Worm (Caenorhabditis elegans) whole organism, midembryonic: ENCODE measurements around the gene ugt-4.

Experiments used
- T22C8.4 ChIP-seq: fragments of 200-800 bp; sonication (Bioruptor generic); IDR thresholded peaks from 2 replicates; pipeline ENCODE4 v1.3.6; 2022; ENCODE audit warnings: missing genetic modification characterization, missing compliant biosample characterization
- cog-1 ChIP-seq: sonication (generic microtip); optimal IDR thresholded peaks from 2 replicates; lab custom pipeline; 2016; ENCODE audit warnings: missing genetic modification characterization, missing compliant biosample characterization
- flt-1 ChIP-seq: fragments of 200-800 bp; sonication (Bioruptor generic); IDR thresholded peaks from 2 replicates; pipeline ENCODE4 v1.3.6; 2022; ENCODE audit warnings: missing genetic modification characterization, missing compliant biosample characterization
- klf-2 ChIP-seq: fragments of 200-800 bp; sonication (Bioruptor generic); conservative IDR thresholded peaks from 2 replicates; pipeline ENCODE4 v1.3.6; 2022; ENCODE audit warnings: missing genetic modification reagents, missing genetic modification characterization, missing compliant biosample characterization
- med-1 ChIP-seq: sonication (generic microtip); optimal IDR thresholded peaks from 2 replicates; lab custom pipeline; 2017; ENCODE audit warnings: missing genetic modification characterization, mild to moderate bottlenecking, missing compliant biosample characterization, antibody characterized with exemption, missing genetic modification reagents; ENCODE audit not compliant: insufficient read depth
- ref-1 ChIP-seq: fragments of 200-800 bp; sonication (Bioruptor generic); conservative IDR thresholded peaks from 2 replicates; pipeline ENCODE4 v1.3.6; 2022; ENCODE audit warnings: missing genetic modification reagents, missing genetic modification characterization, missing compliant biosample characterization
- tab-1 ChIP-seq: fragments of 200-800 bp; sonication (Bioruptor generic); IDR thresholded peaks from 2 replicates; pipeline ENCODE4 v1.3.6; 2022; ENCODE audit warnings: missing genetic modification characterization, missing compliant biosample characterization
- ztf-23 ChIP-seq: fragments of 200-800 bp; sonication (Bioruptor generic); IDR thresholded peaks from 2 replicates; pipeline ENCODE4 v1.3.6; 2022; ENCODE audit warnings: missing genetic modification reagents, missing genetic modification characterization, missing compliant biosample characterization
- ztf-29 ChIP-seq: fragments of 200-800 bp; sonication (Bioruptor generic); IDR thresholded peaks from 2 replicates; pipeline ENCODE4 v1.3.6; 2022; ENCODE audit warnings: missing genetic modification reagents, missing genetic modification characterization, missing compliant biosample characterization

ugt-4 gene

DNA sequence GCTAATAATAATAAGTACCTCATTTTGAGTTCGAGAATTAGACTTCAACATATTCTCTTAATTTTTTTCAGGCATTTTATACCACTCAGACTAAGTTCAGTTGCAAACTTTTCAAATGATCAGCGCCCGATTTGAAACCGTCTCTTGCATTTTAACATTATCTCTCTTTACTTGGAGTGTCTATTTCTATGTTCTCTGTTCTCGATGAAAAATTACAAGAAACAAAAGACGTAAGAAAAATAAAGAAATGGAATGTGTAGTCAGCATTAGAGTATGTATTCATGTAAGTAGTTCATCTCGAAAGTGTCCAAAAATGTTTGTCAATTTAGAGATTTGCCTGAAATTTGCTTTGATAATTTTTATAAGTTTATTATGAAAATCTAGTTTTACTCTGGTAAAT lies 5.0 kb upstream of the ugt-4 start, which contains the start of gene ugt-3:
Gene ugt-3 (minus strand): TSS at position 101 of the 400 bp plus-strand sequence.
- TF ChIP-seq ref-1 = no peak
- no peak for TF ChIP-seq ztf-23 (GFP tag; lab: Robert Waterston, UW)
- no peak for TF ChIP-seq klf-2 (GFP tag; lab: Robert Waterston, UW)
- TF ChIP-seq cog-1 (tag; lab: Kevin White, UChicago) = no peak
- no peak for TF ChIP-seq med-1 (GFP tag; lab: Kevin White, UChicago)
- no peak for TF ChIP-seq ztf-29 (GFP tag; lab: Robert Waterston, UW)
- no peak for TF ChIP-seq tab-1 (GFP tag; lab: Robert Waterston, UW)

DNA sequence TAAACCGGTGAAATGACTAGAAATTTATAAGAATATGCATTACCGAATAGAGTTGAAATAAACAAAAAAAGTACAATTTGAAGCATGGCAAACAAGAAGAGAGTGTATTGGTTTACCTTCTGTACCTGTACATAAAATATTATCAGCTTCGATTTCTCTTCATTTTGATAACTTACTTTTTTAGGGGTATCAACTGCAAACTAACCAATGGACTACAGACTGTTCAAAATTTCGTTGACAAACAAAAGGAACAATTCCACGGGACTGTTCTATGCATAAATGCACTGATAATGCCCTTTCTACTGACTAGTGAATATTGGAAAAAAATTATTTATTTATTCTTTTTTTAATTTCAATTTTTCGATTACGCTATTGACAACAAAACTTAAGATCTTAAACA lies 2.9 kb upstream of the ugt-4 start, which contains the start of gene ugt-6:
Gene ugt-6 (minus strand): TSS at position 233 of the 400 bp plus-strand sequence.
- TF ChIP-seq cog-1 (tag; lab: Kevin White, UChicago) (no peak), flt-1 (GFP tag; lab: Robert Waterston, UW) (no peak), med-1 (GFP tag; lab: Kevin White, UChicago) (no peak), ztf-29 (GFP tag; lab: Robert Waterston, UW) (no peak), klf-2 (GFP tag; lab: Robert Waterston, UW) (no peak), tab-1 (GFP tag; lab: Robert Waterston, UW) (no peak), ztf-23 (GFP tag; lab: Robert Waterston, UW) (no peak), T22C8.4 (GFP tag; lab: Robert Waterston, UW) (no peak), ref-1 (no peak)

- no peak for TF ChIP-seq ref-1
- no peak for TF ChIP-seq cog-1 (tag; lab: Kevin White, UChicago)
- no peak for TF ChIP-seq ztf-29 (GFP tag; lab: Robert Waterston, UW)
- TF ChIP-seq flt-1 (GFP tag; lab: Robert Waterston, UW) = no peak
- TF ChIP-seq ztf-23 (GFP tag; lab: Robert Waterston, UW) = no peak
- no peak for TF ChIP-seq klf-2 (GFP tag; lab: Robert Waterston, UW)
- TF ChIP-seq tab-1 (GFP tag; lab: Robert Waterston, UW) = no peak
- TF ChIP-seq T22C8.4 (GFP tag; lab: Robert Waterston, UW) = no peak
Observed at ce11 chrV:12796908-12797490, 1.9 kb upstream of the ugt-4 start.

- no peak for TF ChIP-seq ztf-29 (GFP tag; lab: Robert Waterston, UW)
- TF ChIP-seq ref-1 = no peak
- no peak for TF ChIP-seq cog-1 (tag; lab: Kevin White, UChicago)
- no peak for TF ChIP-seq klf-2 (GFP tag; lab: Robert Waterston, UW)
- no peak for TF ChIP-seq flt-1 (GFP tag; lab: Robert Waterston, UW)
Observed at ce11 chrV:12795927-12796326, 791 bp upstream of the ugt-4 start.

- TF ChIP-seq flt-1 (GFP tag; lab: Robert Waterston, UW) (no peak), cog-1 (tag; lab: Kevin White, UChicago) (no peak), med-1 (GFP tag; lab: Kevin White, UChicago) (no peak), ztf-29 (GFP tag; lab: Robert Waterston, UW) (no peak), tab-1 (GFP tag; lab: Robert Waterston, UW) (no peak), klf-2 (GFP tag; lab: Robert Waterston, UW) (no peak)
Observed at ce11 chrV:12792752-12793151, 2.4 kb downstream of the ugt-4 start, which contains the start of gene ugt-5. Gene ugt-5 (minus strand): TSS chrV:12792965.

DNA sequence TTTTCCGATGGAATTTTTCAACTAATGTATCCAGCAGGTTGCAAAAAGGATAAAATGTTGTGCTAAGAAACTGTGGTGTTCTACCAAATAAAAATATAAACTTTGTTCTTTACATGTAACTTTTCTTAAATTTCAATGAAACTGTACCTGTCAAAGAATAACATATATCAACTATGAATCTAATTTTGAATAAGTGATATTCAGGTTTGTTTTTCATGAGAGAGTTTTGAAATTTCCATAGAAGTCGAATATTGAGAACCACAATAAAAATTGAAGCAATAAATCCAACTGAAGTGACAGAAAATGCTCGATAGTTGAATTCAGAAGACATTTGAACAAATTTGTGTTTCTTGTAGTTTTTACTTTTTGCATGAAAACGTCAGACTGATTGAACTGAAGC lies 4.9 kb downstream of the ugt-4 start, which contains the start of gene srbc-43:
Gene srbc-43 (minus strand): TSS at position 331 of the 400 bp plus-strand sequence.
- TF ChIP-seq klf-2 (GFP tag; lab: Robert Waterston, UW) = no peak
- no peak for TF ChIP-seq cog-1 (tag; lab: Kevin White, UChicago)
- TF ChIP-seq ref-1 = no peak
- TF ChIP-seq ztf-29 (GFP tag; lab: Robert Waterston, UW) = no peak
- no peak for TF ChIP-seq ztf-23 (GFP tag; lab: Robert Waterston, UW)
- no peak for TF ChIP-seq T22C8.4 (GFP tag; lab: Robert Waterston, UW)
- TF ChIP-seq tab-1 (GFP tag; lab: Robert Waterston, UW) = no peak
- no peak for TF ChIP-seq flt-1 (GFP tag; lab: Robert Waterston, UW)
- no peak for TF ChIP-seq med-1 (GFP tag; lab: Kevin White, UChicago)

DNA sequence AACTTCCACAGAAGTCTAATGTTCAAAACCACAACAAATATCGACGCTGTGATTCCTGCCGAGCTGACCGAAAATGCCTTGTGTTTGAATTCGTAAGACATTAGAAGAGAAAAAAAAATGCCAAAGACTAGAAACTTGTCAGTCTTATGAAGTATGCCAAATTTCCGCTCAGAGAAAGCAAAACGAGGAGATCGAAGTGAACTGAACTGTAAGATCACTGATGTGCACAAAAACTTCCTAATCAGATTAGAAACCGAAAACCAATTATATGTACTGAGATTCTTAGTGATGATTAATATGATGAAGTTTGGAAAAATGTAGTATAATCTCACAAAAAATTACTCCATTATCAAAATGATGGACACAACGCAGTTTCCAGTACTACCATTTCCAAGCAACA lies 6.7 kb downstream of the ugt-4 start, which contains the start of gene srbc-44:
Gene srbc-44 (minus strand): TSS at position 101 of the 400 bp plus-strand sequence.
- TF ChIP-seq ztf-29 (GFP tag; lab: Robert Waterston, UW) = no peak
- TF ChIP-seq ref-1 = no peak
- no peak for TF ChIP-seq tab-1 (GFP tag; lab: Robert Waterston, UW)
- no peak for TF ChIP-seq cog-1 (tag; lab: Kevin White, UChicago)

DNA sequence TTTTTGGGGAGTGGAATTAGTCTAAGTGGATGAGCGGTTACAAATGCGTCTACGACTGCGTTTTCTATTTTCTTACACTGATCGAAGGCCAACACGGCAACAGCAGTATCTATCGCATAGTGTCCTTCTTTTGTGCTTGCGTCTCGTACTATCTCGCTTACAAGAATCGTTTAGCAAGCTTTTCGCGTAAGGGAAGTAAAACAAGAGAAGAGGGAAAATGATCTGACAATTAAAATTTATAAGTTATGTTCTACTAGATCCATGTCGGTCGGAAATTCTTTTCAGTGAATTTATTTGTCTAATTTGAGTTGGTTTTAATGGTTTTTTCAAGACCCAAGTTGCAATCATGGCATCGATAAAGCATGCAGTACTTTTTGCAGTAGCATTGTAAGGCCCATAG lies 8.1 kb downstream of the ugt-4 start, which contains the start of gene fkb-4:
Gene fkb-4 (minus strand): TSS at position 101 of the 400 bp plus-strand sequence.
- TF ChIP-seq ztf-23 (GFP tag; lab: Robert Waterston, UW) = no peak

- no peak for TF ChIP-seq ztf-23 (GFP tag; lab: Robert Waterston, UW)
- no peak for TF ChIP-seq T22C8.4 (GFP tag; lab: Robert Waterston, UW)
- TF ChIP-seq flt-1 (GFP tag; lab: Robert Waterston, UW) = no peak
- no peak for TF ChIP-seq ref-1
- no peak for TF ChIP-seq med-1 (GFP tag; lab: Kevin White, UChicago)
- TF ChIP-seq tab-1 (GFP tag; lab: Robert Waterston, UW) = no peak
- TF ChIP-seq ztf-29 (GFP tag; lab: Robert Waterston, UW) = no peak
- TF ChIP-seq cog-1 (tag; lab: Kevin White, UChicago) = no peak
- TF ChIP-seq klf-2 (GFP tag; lab: Robert Waterston, UW) = no peak
Observed at ce11 chrV:12786340-12786739, 8.8 kb downstream of the ugt-4 start.

- TF ChIP-seq ztf-29 (GFP tag; lab: Robert Waterston, UW) (no peak), cog-1 (tag; lab: Kevin White, UChicago) (no peak), ref-1 (no peak), med-1 (GFP tag; lab: Kevin White, UChicago) (no peak), T22C8.4 (GFP tag; lab: Robert Waterston, UW) (no peak), ztf-23 (GFP tag; lab: Robert Waterston, UW) (no peak), klf-2 (GFP tag; lab: Robert Waterston, UW) (no peak), flt-1 (GFP tag; lab: Robert Waterston, UW) (no peak), tab-1 (GFP tag; lab: Robert Waterston, UW) (no peak)
Observed at ce11 chrV:12784861-12785260, 10.3 kb downstream of the ugt-4 start, which contains the start of gene sre-20. Gene sre-20 (minus strand): TSS chrV:12784961.
